Fruit fly (Drosophila melanogaster): ENCODE data around the gene TotF.

Gene TotF

dm6 chr2L:19935085-19935846 lies 23.1 kb upstream of the TotF start (continued):
- TF ChIP-seq Ptx1 (GFP tag; IDR thresholded peaks at IDR 0.05) (no peak), Atf6 (GFP tag; IDR thresholded peaks at IDR 0.05) (peak; percentile 52; the same call in 1 of the 2 replicates), hkb (optimal IDR thresholded peaks at IDR 0.05) (no peak), hkb (GFP tag; IDR thresholded peaks at IDR 0.05) (peak; percentile 46; the same call in 1 of the 2 replicates), fd96Cb (tag; optimal IDR thresholded peaks at IDR 0.05) (no peak), PHDP (tag; optimal IDR thresholded peaks at IDR 0.05) (peak; percentile 23), lola (GFP tag; optimal IDR thresholded peaks at IDR 0.05) (no peak), CG10431 (GFP tag; optimal IDR thresholded peaks at IDR 0.05) (no peak), CG12236 (GFP tag; optimal IDR thresholded peaks at IDR 0.05) (no peak), CG34422 (GFP tag; IDR thresholded peaks at IDR 0.05) (peak; percentile 70; the same call in 2 of the 3 replicates), CG2129 (GFP tag; IDR thresholded peaks at IDR 0.05; ENCODE audit: partially characterized antibody) (no peak), eve (GFP tag; optimal IDR thresholded peaks at IDR 0.05) (peak in 1 of 2 experiments; percentile 5), CG10147 (GFP tag; optimal IDR thresholded peaks at IDR 0.05) (no peak), CG6765 (GFP tag; optimal IDR thresholded peaks at IDR 0.05) (no peak), CG30431 (GFP tag; optimal IDR thresholded peaks at IDR 0.05) (no peak), CG8290 (GFP tag; optimal IDR thresholded peaks at IDR 0.05) (no peak), CG8290 (tag; optimal IDR thresholded peaks at IDR 0.05) (peak; percentile 13 to 87), Hr3 (GFP tag; optimal IDR thresholded peaks at IDR 0.05) (no peak), CG31388 (GFP tag; optimal IDR thresholded peaks at IDR 0.05) (no peak), Hr78 (GFP tag; optimal IDR thresholded peaks at IDR 0.05) (peak in 1 of 2 experiments; percentile 52), fd64A (GFP tag; optimal IDR thresholded peaks at IDR 0.05) (no peak), Asciz (GFP tag; optimal IDR thresholded peaks at IDR 0.05) (no peak), ap (GFP tag; IDR thresholded peaks at IDR 0.05) (no peak), CG14441 (GFP tag; IDR thresholded peaks at IDR 0.05) (no peak), Dfd (GFP tag; optimal IDR thresholded peaks at IDR 0.05) (no peak), hb (GFP tag; IDR thresholded peaks at IDR 0.05; ENCODE audit: partially characterized antibody) (no peak), CG17361 (GFP tag; IDR thresholded peaks at IDR 0.05) (no peak), dysf (GFP tag; IDR thresholded peaks at IDR 0.05) (no peak), NC2β (GFP tag; optimal IDR thresholded peaks at IDR 0.05) (no peak), CG34224 (GFP tag; IDR thresholded peaks at IDR 0.05; ENCODE audit: partially characterized antibody) (no peak), grau (tag; optimal IDR thresholded peaks at IDR 0.05) (peak; percentile 40), ac (GFP tag; optimal IDR thresholded peaks at IDR 0.05) (peak; percentile 28), otp (GFP tag; IDR thresholded peaks at IDR 0.05) (peak; percentile 74; the same call in 2 of the 3 replicates), insv (GFP tag; optimal IDR thresholded peaks at IDR 0.05) (peak in 1 of 2 experiments; percentile 76), jigr1 (GFP tag; IDR thresholded peaks at IDR 0.05) (no peak), CG9817 (tag; optimal IDR thresholded peaks at IDR 0.05) (no peak), Oli (tag; optimal IDR thresholded peaks at IDR 0.05) (no peak), CG11696 (GFP tag; IDR thresholded peaks at IDR 0.05) (no peak), Hr39 (optimal IDR thresholded peaks at IDR 0.05) (no peak)

dm6 chr2L:19932523-19932922 lies 20.3 kb upstream of the TotF start:
- TF ChIP-seq CG34422 (GFP tag; IDR thresholded peaks at IDR 0.05): no peak
- TF ChIP-seq tgo (GFP tag; IDR thresholded peaks at IDR 0.05): no peak
- TF ChIP-seq hth (optimal IDR thresholded peaks at IDR 0.05): no peak
- peak; percentile 11 for TF ChIP-seq CG13894 (tag; optimal IDR thresholded peaks at IDR 0.05)
- TF ChIP-seq CkIIα-i1 (GFP tag; IDR thresholded peaks at IDR 0.05): no peak
- no peak for TF ChIP-seq CG10274 (GFP tag; optimal IDR thresholded peaks at IDR 0.05)
- TF ChIP-seq Sin3A (optimal IDR thresholded peaks at IDR 0.05): no peak
- peak; percentile 1 for TF ChIP-seq cwo (GFP tag; optimal IDR thresholded peaks at IDR 0.05)
- TF ChIP-seq knrl (GFP tag; IDR thresholded peaks at IDR 0.05; ENCODE audit: partially characterized antibody): no peak
- no peak for TF ChIP-seq CG4707 (GFP tag; optimal IDR thresholded peaks at IDR 0.05)
- no peak for TF ChIP-seq fd3F (GFP tag; optimal IDR thresholded peaks at IDR 0.05)
- TF ChIP-seq CG18476 (GFP tag; optimal IDR thresholded peaks at IDR 0.05): no peak
- peak; percentile 87 for TF ChIP-seq oc (tag; optimal IDR thresholded peaks at IDR 0.05)
- TF ChIP-seq CG16779 (GFP tag; IDR thresholded peaks at IDR 0.05): no peak
- TF ChIP-seq CG6813 (GFP tag; optimal IDR thresholded peaks at IDR 0.05): peak; percentile 10

All from whole organism, embryonic.